Worm (Caenorhabditis elegans): ENCODE measurements around the gene R155.3.

R155.3 gene

ce11 chrIII:1923419-1924318 lies 52.9 kb downstream of the R155.3 start (continued):
- no peak for TF ChIP-seq daf-8 (GFP tag; IDR thresholded peaks at IDR 0.05)
- TF ChIP-seq zag-1 (tag; optimal IDR thresholded peaks at IDR 0.05), result peak; percentile 38
- no peak for TF ChIP-seq unc-130 (GFP tag; optimal IDR thresholded peaks at IDR 0.05)
- TF ChIP-seq F49E8.2 (tag; optimal IDR thresholded peaks at IDR 0.05; ENCODE audit: borderline replicate concordance), result no peak
- peak; percentile 81 for TF ChIP-seq nhr-28 (tag; optimal IDR thresholded peaks at IDR 0.05)
- TF ChIP-seq F26F4.8 (GFP tag; conservative IDR thresholded peaks at IDR 0.05), result no peak
- TF ChIP-seq spr-1 (tag; optimal IDR thresholded peaks at IDR 0.05), result peak; percentile 28
- no peak for TF ChIP-seq ztf-7 (tag; optimal IDR thresholded peaks at IDR 0.05)
- TF ChIP-seq set-16 (GFP tag; IDR thresholded peaks at IDR 0.05), result peak; percentile 100
- TF ChIP-seq fkh-10 (GFP tag; optimal IDR thresholded peaks at IDR 0.05), result peak; percentile 91
- TF ChIP-seq dmd-9 (GFP tag; IDR thresholded peaks at IDR 0.05), result no peak
- no peak for TF ChIP-seq ces-1 (GFP tag; optimal IDR thresholded peaks at IDR 0.05)
- peak; percentile 85 for TF ChIP-seq F37D6.2 (tag; optimal IDR thresholded peaks at IDR 0.05)
- no peak for TF ChIP-seq nhr-77 (tag; optimal IDR thresholded peaks at IDR 0.05)
- TF ChIP-seq gei-8 (GFP tag; optimal IDR thresholded peaks at IDR 0.05), result peak; percentile 98
- no peak for TF ChIP-seq Y48G9A.11 (GFP tag; IDR thresholded peaks at IDR 0.05)
- peak; percentile 93 for TF ChIP-seq pha-4 (GFP tag; IDR thresholded peaks at IDR 0.05)
- TF ChIP-seq pha-4 (tag; optimal IDR thresholded peaks at IDR 0.05), result no peak
- TF ChIP-seq fos-1 (tag; optimal IDR thresholded peaks at IDR 0.05), result no peak
- no peak for TF ChIP-seq Y5F2A.4 (GFP tag; optimal IDR thresholded peaks at IDR 0.05)
- TF ChIP-seq daf-12 (tag; optimal IDR thresholded peaks at IDR 0.05), result no peak
- peak; percentile 86 for TF ChIP-seq lin-29 (GFP tag; IDR thresholded peaks at IDR 0.05)
- peak; percentile 56 for TF ChIP-seq dpl-1 (GFP tag; optimal IDR thresholded peaks at IDR 0.05)
- TF ChIP-seq Y75B8A.6 (GFP tag; IDR thresholded peaks at IDR 0.05), result no peak
- no peak for TF ChIP-seq nhr-111 (GFP tag; optimal IDR thresholded peaks at IDR 0.05)
- no peak for TF ChIP-seq nhr-6 (tag; optimal IDR thresholded peaks at IDR 0.05)
- TF ChIP-seq saeg-2 (GFP tag; IDR thresholded peaks at IDR 0.05), result peak; percentile 89
- TF ChIP-seq aha-1 (tag), result peak; percentile 99
- peak in 1 of 2 experiments; percentile 50 for TF ChIP-seq daf-16 (GFP tag; optimal IDR thresholded peaks at IDR 0.05)
- TF ChIP-seq daf-16 (tag; optimal IDR thresholded peaks at IDR 0.05), result no peak
- no peak for TF ChIP-seq dmd-8 (GFP tag; IDR thresholded peaks at IDR 0.05)
- TF ChIP-seq zip-2 (tag; optimal IDR thresholded peaks at IDR 0.05), result no peak
- 0 out of 2 replicates have a peak, but pooled peaks have one; percentile 28 for TF ChIP-seq php-3 (GFP tag; IDR thresholded peaks at IDR 0.05)
- no peak for TF ChIP-seq skn-1 (tag; optimal IDR thresholded peaks at IDR 0.05)
- TF ChIP-seq ama-1 (optimal IDR thresholded peaks at IDR 0.05), result no peak
- TF ChIP-seq sdz-12 (GFP tag; optimal IDR thresholded peaks at IDR 0.05), result no peak
- peak; percentile 31 for TF ChIP-seq spr-3 (GFP tag; optimal IDR thresholded peaks at IDR 0.05)
- TF ChIP-seq duxl-1 (tag; optimal IDR thresholded peaks at IDR 0.05; ENCODE audit: poor library complexity), result no peak
- peak; percentile 73 for TF ChIP-seq vab-7 (GFP tag; IDR thresholded peaks at IDR 0.05)
- TF ChIP-seq snpc-4 (tag; optimal IDR thresholded peaks at IDR 0.05), result no peak
- no peak for TF ChIP-seq unc-39 (tag; optimal IDR thresholded peaks at IDR 0.05)
- TF ChIP-seq F10B5.3 (tag; optimal IDR thresholded peaks at IDR 0.05), result no peak
- TF ChIP-seq nhr-41 (GFP tag; IDR thresholded peaks at IDR 0.05), result no peak
- TF ChIP-seq dmd-6 (GFP tag; IDR thresholded peaks at IDR 0.05), result peak; percentile 98
- peak; percentile 65 for TF ChIP-seq dve-1 (tag; optimal IDR thresholded peaks at IDR 0.05; ENCODE audit: insufficient read depth)
- TF ChIP-seq tra-1 (GFP tag; IDR thresholded peaks at IDR 0.05), result peak; percentile 88
- TF ChIP-seq D1046.2 (GFP tag; IDR thresholded peaks at IDR 0.05), result no peak
- TF ChIP-seq zip-11 (GFP tag; IDR thresholded peaks at IDR 0.05), result no peak
- TF ChIP-seq hlh-30 (tag; optimal IDR thresholded peaks at IDR 0.05; ENCODE audit: insufficient read depth), result peak; percentile 95
- TF ChIP-seq nhr-76 (tag; optimal IDR thresholded peaks at IDR 0.05), result no peak
- peak; percentile 80 for TF ChIP-seq egl-43 (GFP tag; IDR thresholded peaks at IDR 0.05)
